Fruit fly (Drosophila melanogaster) whole organism, embryonic: ENCODE measurements around the gene CG45002.
A peak's percentile ranks its signal among the peaks of the same experiment; 100 is the strongest.

Experiments
- Atf6 ChIP-seq: fragments of 200-800 bp; sonication (Bioruptor generic); IDR thresholded peaks from 2 replicates; pipeline ENCODE4 v1.3.6; 2022; ENCODE audit warnings: missing biosample characterization, missing genetic modification characterization
- Bdp1 ChIP-seq: fragments of 200-800 bp; sonication (Bioruptor generic); optimal IDR thresholded peaks from 3 replicates; lab custom pipeline; 2016; ENCODE audit warnings: missing biosample characterization, missing genetic modification characterization
- CG10979 ChIP-seq: fragments of 200-800 bp; sonication (Bioruptor generic); optimal IDR thresholded peaks from 2 replicates; lab custom pipeline; 2018; ENCODE audit warnings: missing biosample characterization, mild to moderate bottlenecking, missing genetic modification characterization, moderate library complexity
- CG1233 ChIP-seq: fragments of 200-800 bp; sonication (Bioruptor generic); optimal IDR thresholded peaks from 4 replicates; lab custom pipeline; 2018; ENCODE audit warnings: missing biosample characterization, mild to moderate bottlenecking, missing genetic modification characterization
- CG14441 ChIP-seq: fragments of 200-800 bp; sonication (Bioruptor generic); IDR thresholded peaks from 2 replicates; pipeline ENCODE4 v1.3.6; 2022; ENCODE audit warnings: missing biosample characterization, missing genetic modification characterization
- CG17328 ChIP-seq: fragments of 200-800 bp; sonication (Bioruptor generic); IDR thresholded peaks from 2 replicates; pipeline ENCODE4 v1.3.6; 2022; ENCODE audit warnings: missing biosample characterization, missing genetic modification characterization
- CG2712 ChIP-seq: fragments of 200-800 bp; optimal IDR thresholded peaks from 3 replicates; lab custom pipeline; 2019; ENCODE audit warnings: missing biosample characterization, mild to moderate bottlenecking, missing genetic modification characterization, moderate library complexity
- CG30403 ChIP-seq: fragments of 200-800 bp; sonication (Bioruptor generic); optimal IDR thresholded peaks from 3 replicates; lab custom pipeline; 2016; ENCODE audit warnings: missing biosample characterization, missing genetic modification characterization
- CG31388 ChIP-seq: fragments of 200-800 bp; sonication (Bioruptor generic); optimal IDR thresholded peaks from 2 replicates; lab custom pipeline; 2016; ENCODE audit warnings: missing biosample characterization, missing genetic modification characterization
- CG3163 ChIP-seq: fragments of 200-800 bp; sonication (Bioruptor generic); optimal IDR thresholded peaks from 3 replicates; lab custom pipeline; 2016; ENCODE audit warnings: missing biosample characterization, missing genetic modification characterization
- CG3726 ChIP-seq: fragments of 200-800 bp; sonication (Bioruptor generic); IDR thresholded peaks from 3 replicates; pipeline ENCODE4, ENCODE4 v1.3.6; 2022; ENCODE audit warnings: missing biosample characterization, missing genetic modification characterization
- CG4617 ChIP-seq: fragments of 200-800 bp; sonication (Bioruptor generic); optimal IDR thresholded peaks from 3 replicates; lab custom pipeline; 2016; ENCODE audit warnings: missing biosample characterization, missing genetic modification characterization, borderline replicate concordance
- CG9817 ChIP-seq: fragments of 200-800 bp; sonication (Bioruptor generic); optimal IDR thresholded peaks from 2 replicates; lab custom pipeline; 2018; ENCODE audit warnings: missing biosample characterization, mild to moderate bottlenecking, missing genetic modification characterization, moderate library complexity
- D ChIP-seq, 2 experiments: fragments of 200-800 bp in 1 of 2; fragments of >200 bp in 1 of 2; sonication (Bioruptor generic) in 1 of 2; optimal IDR thresholded peaks; 2 replicates in 1 of 2; 3 replicates in 1 of 2; lab custom pipeline; 2017; ENCODE audit warnings: mild to moderate bottlenecking in 1 of 2, missing biosample characterization in 1 of 2, missing genetic modification characterization in 1 of 2, missing genetic modification reagents in 1 of 2
- Deaf1 ChIP-seq: fragments of 200-800 bp; optimal IDR thresholded peaks from 3 replicates; lab custom pipeline; 2019; ENCODE audit warnings: missing biosample characterization, mild to moderate bottlenecking, missing genetic modification characterization, moderate library complexity
- Dek ChIP-seq: fragments of 200-800 bp; sonication (Bioruptor generic); optimal IDR thresholded peaks from 3 replicates; lab custom pipeline; 2019; ENCODE audit warnings: missing biosample characterization, mild to moderate bottlenecking, missing genetic modification characterization, moderate library complexity
- Drgx ChIP-seq: fragments of 200-800 bp; sonication (Bioruptor generic); IDR thresholded peaks from 2 replicates; pipeline ENCODE4 v1.3.6; 2022; ENCODE audit warnings: missing biosample characterization, missing genetic modification characterization
- Fer1 ChIP-seq: fragments of 200-800 bp; sonication (Bioruptor generic); optimal IDR thresholded peaks from 2 replicates; lab custom pipeline; 2017; ENCODE audit warnings: missing biosample characterization, mild to moderate bottlenecking, missing genetic modification characterization
- Lhr ChIP-seq: fragments of 200-800 bp; sonication (Bioruptor generic); optimal IDR thresholded peaks from 3 replicates; lab custom pipeline; 2017; ENCODE audit warnings: mild to moderate bottlenecking, missing biosample characterization, missing genetic modification reagents, missing genetic modification characterization
- Oaz ChIP-seq: fragments of 200-800 bp; sonication (Bioruptor generic); IDR thresholded peaks from 2 replicates; pipeline ENCODE4 v1.3.6; 2022; ENCODE audit warnings: missing biosample characterization, missing genetic modification characterization
- Optix ChIP-seq: fragments of 200-800 bp; sonication (Bioruptor generic); IDR thresholded peaks from 3 replicates; pipeline ENCODE4 v1.3.6; 2022; ENCODE audit warnings: missing biosample characterization, missing genetic modification characterization
- PHDP ChIP-seq: fragments of 200-800 bp; sonication (Bioruptor generic); optimal IDR thresholded peaks from 3 replicates; lab custom pipeline; 2018; ENCODE audit warnings: missing biosample characterization, mild to moderate bottlenecking, missing genetic modification characterization, moderate library complexity
- Pdp1 ChIP-seq, 2 experiments: fragments of 200-800 bp; sonication (Bioruptor generic); optimal IDR thresholded peaks; 3 replicates each; lab custom pipeline; 2016; ENCODE audit warnings: missing biosample characterization in 2 of 2, missing genetic modification characterization in 2 of 2, mild to moderate bottlenecking in 1 of 2, moderate library complexity in 1 of 2
- Ptx1 ChIP-seq: fragments of 200-800 bp; sonication (Bioruptor generic); IDR thresholded peaks from 2 replicates; pipeline ENCODE4 v1.3.6; 2022; ENCODE audit warnings: missing biosample characterization, missing genetic modification characterization
- Ravus ChIP-seq: fragments of 200-800 bp; sonication (Bioruptor generic); IDR thresholded peaks from 2 replicates; pipeline ENCODE4 v1.3.6; 2022; ENCODE audit warnings: missing biosample characterization, missing genetic modification characterization
- Sox102F ChIP-seq: fragments of 200-800 bp; sonication (Bioruptor generic); optimal IDR thresholded peaks from 2 replicates; lab custom pipeline; 2018; ENCODE audit warnings: missing biosample characterization, mild to moderate bottlenecking, missing genetic modification characterization, moderate library complexity
- ase ChIP-seq: fragments of 200-800 bp; sonication (Bioruptor generic); IDR thresholded peaks from 3 replicates; pipeline ENCODE4 v1.3.6; 2022; ENCODE audit warnings: missing biosample characterization, missing genetic modification characterization
- chinmo ChIP-seq: fragments of 200-800 bp; sonication (Bioruptor generic); IDR thresholded peaks from 4 replicates; pipeline ENCODE4 v1.3.6; 2022; ENCODE audit warnings: missing biosample characterization, missing genetic modification characterization; ENCODE audit not compliant: partially characterized antibody
- crp ChIP-seq, 2 experiments: fragments of 200-800 bp; sonication (Bioruptor generic); optimal IDR thresholded peaks; 2 replicates in 1 of 2; 3 replicates in 1 of 2; lab custom pipeline; 2017; ENCODE audit warnings: missing biosample characterization in 2 of 2, missing genetic modification characterization in 2 of 2, mild to moderate bottlenecking in 1 of 2, moderate library complexity in 1 of 2
- dysf ChIP-seq: fragments of 200-800 bp; sonication (Bioruptor generic); IDR thresholded peaks from 3 replicates; pipeline ENCODE4 v1.3.6; 2022; ENCODE audit warnings: missing biosample characterization, missing genetic modification characterization
- eve ChIP-seq, 2 experiments: fragments of >200 bp; optimal IDR thresholded peaks; 2 replicates each; lab custom pipeline; 2017; ENCODE audit warnings: missing biosample characterization in 2 of 2, missing genetic modification characterization in 2 of 2
- fd64A ChIP-seq: fragments of 200-800 bp; sonication (Bioruptor generic); optimal IDR thresholded peaks from 3 replicates; lab custom pipeline; 2018; ENCODE audit warnings: missing biosample characterization, mild to moderate bottlenecking, missing genetic modification characterization
- gem ChIP-seq: fragments of 200-800 bp; sonication (Bioruptor generic); optimal IDR thresholded peaks from 2 replicates; lab custom pipeline; 2019; ENCODE audit warnings: missing biosample characterization, mild to moderate bottlenecking, missing genetic modification characterization, moderate library complexity
- kay ChIP-seq: fragments of 200-800 bp; sonication (Bioruptor generic); optimal IDR thresholded peaks from 2 replicates; lab custom pipeline; 2016; ENCODE audit warnings: missing biosample characterization, missing genetic modification characterization
- lbe ChIP-seq: fragments of 200-800 bp; sonication (Bioruptor generic); optimal IDR thresholded peaks from 2 replicates; lab custom pipeline; 2016; ENCODE audit warnings: missing biosample characterization, mild to moderate bottlenecking, missing genetic modification characterization
- nom ChIP-seq: fragments of 200-800 bp; sonication (Bioruptor generic); optimal IDR thresholded peaks from 2 replicates; lab custom pipeline; 2017; ENCODE audit warnings: missing biosample characterization, missing genetic modification characterization, mild to moderate bottlenecking, moderate library complexity, missing genetic modification reagents
- pho ChIP-seq: fragments of 200-800 bp; sonication (Bioruptor generic); optimal IDR thresholded peaks from 2 replicates; lab custom pipeline; 2016; ENCODE audit warnings: missing biosample characterization, missing genetic modification characterization
- phol ChIP-seq: fragments of 200-800 bp; sonication (Bioruptor generic); optimal IDR thresholded peaks from 3 replicates; lab custom pipeline; 2018; ENCODE audit warnings: missing biosample characterization, mild to moderate bottlenecking, missing genetic modification characterization, moderate library complexity
- sc ChIP-seq, 3 experiments: fragments of >200 bp in 2 of 3; fragments of 200-800 bp in 1 of 3; sonication (Bioruptor generic) in 1 of 3; optimal IDR thresholded peaks; 2 replicates in 2 of 3; 3 replicates in 1 of 3; lab custom pipeline; 2017; ENCODE audit warnings: mild to moderate bottlenecking in 1 of 3, missing biosample characterization in 1 of 3, missing genetic modification characterization in 1 of 3, missing genetic modification reagents in 1 of 3
- sens ChIP-seq: fragments of 200-800 bp; sonication (Bioruptor generic); peaks from one replicate; lab custom pipeline; 2016; ENCODE audit warnings: missing biosample characterization, missing genetic modification characterization
- slbo ChIP-seq: fragments of 200-800 bp; sonication (Bioruptor generic); IDR thresholded peaks from 2 replicates; pipeline ENCODE4 v1.3.6; 2022; ENCODE audit warnings: missing biosample characterization, missing genetic modification characterization
- tna ChIP-seq: fragments of 200-800 bp; sonication (Bioruptor generic); IDR thresholded peaks from 2 replicates; pipeline ENCODE4 v1.3.6; 2022; ENCODE audit warnings: missing biosample characterization, missing genetic modification characterization; ENCODE audit not compliant: partially characterized antibody
- unpg ChIP-seq: fragments of 200-800 bp; sonication (Bioruptor generic); optimal IDR thresholded peaks from 3 replicates; lab custom pipeline; 2018; ENCODE audit warnings: missing biosample characterization, mild to moderate bottlenecking, missing genetic modification characterization, moderate library complexity
- vvl ChIP-seq: fragments of 200-800 bp; sonication (Bioruptor generic); IDR thresholded peaks from 2 replicates; pipeline ENCODE4 v1.3.6; 2022; ENCODE audit warnings: missing biosample characterization, missing genetic modification characterization
- zfh2 ChIP-seq: fragments of 200-800 bp; sonication (Bioruptor generic); optimal IDR thresholded peaks from 2 replicates; lab custom pipeline; 2016; ENCODE audit warnings: missing biosample characterization, missing genetic modification characterization

Gene CG45002

dm6 chrX:16966532-16966931 lies 100.0 kb downstream of the CG45002 start (continued):
- TF ChIP-seq CG9817 (tag; lab: Kevin White, UChicago) (no peak), kay (GFP tag; lab: Kevin White, UChicago) (no peak), CG2712 (peak; percentile 6), chinmo (GFP tag; lab: Robert Waterston, UW) (no peak), eve (GFP tag; optimal IDR thresholded peaks at IDR 0.05; lab: Kevin White, UChicago) (no peak), Bdp1 (GFP tag; lab: Kevin White, UChicago) (no peak), Fer1 (GFP tag; lab: Kevin White, UChicago) (no peak)

DNA sequence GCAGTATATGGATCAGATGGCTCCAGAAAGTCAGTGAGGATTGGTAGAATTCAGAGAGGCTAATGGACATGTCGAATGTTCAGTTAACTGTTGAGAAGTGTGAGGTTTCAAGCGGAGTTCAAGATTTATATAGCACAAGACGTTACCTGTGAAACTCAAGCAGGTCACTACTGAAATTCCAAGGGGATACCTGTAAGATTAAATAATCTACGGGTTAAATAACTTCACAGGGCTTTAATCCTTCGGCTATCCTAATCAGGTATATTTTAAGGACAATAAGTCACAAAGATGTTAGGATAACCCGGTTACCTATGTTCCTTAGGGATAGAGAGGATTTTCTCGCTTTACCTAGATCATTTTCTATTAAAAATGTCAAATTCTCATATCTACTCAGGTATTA lies 118.2 kb downstream of the CG45002 start, which contains the start of gene CG13000:
TSS of gene CG13000 (minus strand) at position 101 of the 400 bp plus-strand sequence.
- no peak for TF ChIP-seq zfh2 (GFP tag; lab: Kevin White, UChicago)
- TF ChIP-seq crp (GFP tag; optimal IDR thresholded peaks at IDR 0.05; lab: Kevin White, UChicago): no peak
- no peak for TF ChIP-seq Oaz (GFP tag; lab: Robert Waterston, UW)
- no peak for TF ChIP-seq Optix (GFP tag; lab: Robert Waterston, UW)
- no peak for TF ChIP-seq sc (optimal IDR thresholded peaks at IDR 0.05; lab: Kevin White, UChicago)
- TF ChIP-seq sc (GFP tag; optimal IDR thresholded peaks at IDR 0.05; lab: Kevin White, UChicago): no peak
- TF ChIP-seq CG4617 (GFP tag; lab: Kevin White, UChicago): no peak
- no peak for TF ChIP-seq CG17328 (GFP tag; lab: Robert Waterston, UW)
- no peak for TF ChIP-seq Dek
- TF ChIP-seq CG1233: no peak
- no peak for TF ChIP-seq CG3726 (GFP tag; lab: Robert Waterston, UW)
- TF ChIP-seq Ravus (GFP tag; lab: Robert Waterston, UW): no peak
- TF ChIP-seq unpg (GFP tag; lab: Kevin White, UChicago): no peak
- TF ChIP-seq fd64A (GFP tag; lab: Kevin White, UChicago): no peak

- TF ChIP-seq CG31388 (GFP tag; lab: Kevin White, UChicago) (no peak), Pdp1 (GFP tag; optimal IDR thresholded peaks at IDR 0.05; lab: Kevin White, UChicago) (peak in 1 of 2 experiments; percentile 4), sens (GFP tag; lab: Kevin White, UChicago) (peak; percentile 47)
Measured at dm6 chrX:16946604-16947003, 119.9 kb downstream of the CG45002 start.

DNA sequence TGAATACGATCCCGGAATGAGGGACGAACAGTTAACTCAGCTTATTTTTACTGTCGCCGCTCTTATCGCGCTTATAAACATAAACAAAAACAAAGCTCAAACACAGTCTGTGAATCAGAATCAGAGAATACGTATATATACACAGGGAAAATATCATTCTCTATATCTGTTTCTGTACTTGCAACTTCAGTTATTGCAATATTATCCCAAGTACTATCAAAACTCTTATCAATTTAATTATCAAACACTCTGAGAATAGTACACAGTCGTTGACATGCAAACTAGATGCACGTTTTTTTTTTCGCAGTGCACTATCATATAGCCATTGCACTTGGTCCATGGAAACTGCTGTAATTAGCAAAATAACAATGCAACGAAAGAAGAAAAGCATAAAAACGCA lies 121.1 kb downstream of the CG45002 start:
- 0 out of 2 replicates have a peak, but pooled peaks have one; percentile 13 for TF ChIP-seq CG14441 (GFP tag; lab: Robert Waterston, UW)
- no peak for TF ChIP-seq CG3163 (GFP tag; lab: Kevin White, UChicago)
- TF ChIP-seq Sox102F (GFP tag; lab: Kevin White, UChicago): peak; percentile 42
- peak; percentile 9 for TF ChIP-seq CG30403 (GFP tag; lab: Kevin White, UChicago)
- peak; percentile 33 for TF ChIP-seq lbe (GFP tag; lab: Kevin White, UChicago)
- no peak for TF ChIP-seq tna
- no peak for TF ChIP-seq D (optimal IDR thresholded peaks at IDR 0.05; lab: Kevin White, UChicago)
- TF ChIP-seq D (GFP tag; optimal IDR thresholded peaks at IDR 0.05; lab: Kevin White, UChicago): no peak
- TF ChIP-seq Deaf1 (tag; lab: Kevin White, UChicago): no peak
- peak; percentile 27 for TF ChIP-seq phol (tag; lab: Kevin White, UChicago)
- 0 out of 2 replicates have a peak, but pooled peaks have one; percentile 19 for TF ChIP-seq vvl (GFP tag; lab: Robert Waterston, UW)
- TF ChIP-seq pho (GFP tag; lab: Kevin White, UChicago): no peak
- TF ChIP-seq gem (tag; lab: Kevin White, UChicago): peak; percentile 31
- no peak for TF ChIP-seq Atf6 (GFP tag; lab: Robert Waterston, UW)
- TF ChIP-seq CG10979: peak; percentile 0
- 0 out of 3 replicates have a peak, but pooled peaks have one; percentile 20 for TF ChIP-seq ase
- TF ChIP-seq slbo (GFP tag; lab: Robert Waterston, UW): peak; percentile 22; the same call in 1 of the 2 replicates
- TF ChIP-seq Lhr (GFP tag; lab: Kevin White, UChicago): no peak
- 0 out of 2 replicates have a peak, but pooled peaks have one; percentile 35 for TF ChIP-seq Ptx1 (GFP tag; lab: Robert Waterston, UW)
- TF ChIP-seq Drgx (GFP tag; lab: Robert Waterston, UW): peak; percentile 78
- peak; percentile 67 for TF ChIP-seq nom (GFP tag; lab: Kevin White, UChicago)
- TF ChIP-seq dysf (GFP tag; lab: Robert Waterston, UW): 0 out of 3 replicates have a peak, but pooled peaks have one; percentile 19
- peak; percentile 15 for TF ChIP-seq PHDP (tag; lab: Kevin White, UChicago)
